Worm (Caenorhabditis elegans) whole organism, L3 larva: ENCODE data around the gene col-13.
A peak's percentile ranks its signal among the peaks of the same experiment; 100 is the strongest.

Experiments
- R02D3.7 ChIP-seq: fragments of 150-350 bp; optimal IDR thresholded peaks from 2 replicates; lab custom pipeline; 2014; ENCODE audit warnings: missing biosample characterization, missing genetic modification characterization
- ZK546.5 ChIP-seq: sonication (generic microtip); optimal IDR thresholded peaks from 2 replicates; lab custom pipeline; 2017; ENCODE audit warnings: missing biosample characterization, missing genetic modification characterization
- aly-2 ChIP-seq: fragments of 150-350 bp; optimal IDR thresholded peaks from 2 replicates; lab custom pipeline; 2014; ENCODE audit warnings: missing biosample characterization, missing genetic modification characterization
- ama-1 ChIP-seq: fragments of 150-350 bp; optimal IDR thresholded peaks from 2 replicates; lab custom pipeline; 2018
- ceh-16 ChIP-seq: sonication (generic microtip); optimal IDR thresholded peaks from 2 replicates; lab custom pipeline; 2017; ENCODE audit warnings: missing biosample characterization, missing genetic modification characterization
- ceh-28 ChIP-seq: fragments of 150-350 bp; optimal IDR thresholded peaks from 2 replicates; lab custom pipeline; 2014; ENCODE audit warnings: missing biosample characterization, missing genetic modification reagents, missing genetic modification characterization
- ceh-82 ChIP-seq: fragments of 150-350 bp; optimal IDR thresholded peaks from 2 replicates; lab custom pipeline; 2014; ENCODE audit warnings: missing biosample characterization, missing genetic modification characterization
- ceh-9 ChIP-seq: sonication (generic microtip); optimal IDR thresholded peaks from 2 replicates; lab custom pipeline; 2018; ENCODE audit warnings: missing biosample characterization, missing genetic modification characterization
- daf-12 ChIP-seq: fragments of 150-350 bp; optimal IDR thresholded peaks from 2 replicates; lab custom pipeline; 2014; ENCODE audit warnings: missing biosample characterization, missing genetic modification reagents, missing genetic modification characterization
- egl-27 ChIP-seq: sonication (generic microtip); optimal IDR thresholded peaks from 4 replicates; lab custom pipeline; 2017; ENCODE audit warnings: missing biosample characterization, missing genetic modification reagents, missing genetic modification characterization
- egl-5 ChIP-seq: fragments of 150-350 bp; optimal IDR thresholded peaks from 2 replicates; lab custom pipeline; 2017; ENCODE audit warnings: missing biosample characterization, missing genetic modification reagents, missing genetic modification characterization, inconsistent platforms
- elt-1 ChIP-seq: fragments of 150-350 bp; optimal IDR thresholded peaks from 2 replicates; lab custom pipeline; 2014; ENCODE audit warnings: missing biosample characterization, missing genetic modification characterization
- elt-2 ChIP-seq: sonication (generic microtip); optimal IDR thresholded peaks from 2 replicates; lab custom pipeline; 2016; ENCODE audit warnings: missing genetic modification reagents, mild to moderate bottlenecking, missing genetic modification characterization, missing compliant biosample characterization
- elt-3 ChIP-seq, 3 experiments: fragments of 150-350 bp in 1 of 3; sonication (generic microtip) in 2 of 3; optimal IDR thresholded peaks; 2 replicates in 2 of 3; 4 replicates in 1 of 3; lab custom pipeline; 2014 to 2017; ENCODE audit warnings: missing biosample characterization in 3 of 3, missing genetic modification characterization in 3 of 3
- eor-1 ChIP-seq, 2 experiments: fragments of 150-350 bp; optimal IDR thresholded peaks; 2 replicates each; lab custom pipeline; 2014 to 2018; ENCODE audit warnings: missing biosample characterization in 2 of 2, missing genetic modification characterization in 2 of 2
- fkh-10 ChIP-seq: sonication (generic microtip); optimal IDR thresholded peaks from 2 replicates; lab custom pipeline; 2017; ENCODE audit warnings: missing biosample characterization, missing genetic modification reagents, missing genetic modification characterization
- fkh-2 ChIP-seq: fragments of 150-350 bp; optimal IDR thresholded peaks from 2 replicates; lab custom pipeline; 2014; ENCODE audit warnings: missing biosample characterization, missing genetic modification reagents, missing genetic modification characterization
- fos-1 ChIP-seq: fragments of 150-350 bp; optimal IDR thresholded peaks from 2 replicates; lab custom pipeline; 2014; ENCODE audit warnings: missing biosample characterization, missing genetic modification characterization
- hmg-11 ChIP-seq: sonication (generic microtip); optimal IDR thresholded peaks from 2 replicates; lab custom pipeline; 2016; ENCODE audit warnings: missing genetic modification characterization, missing compliant biosample characterization
- jun-1 ChIP-seq: fragments of 150-350 bp; optimal IDR thresholded peaks from 2 replicates; lab custom pipeline; 2014; ENCODE audit warnings: missing biosample characterization, missing genetic modification reagents, missing genetic modification characterization
- lin-15B ChIP-seq: fragments of 150-350 bp; optimal IDR thresholded peaks from 2 replicates; lab custom pipeline; 2014; ENCODE audit warnings: missing biosample characterization, missing genetic modification characterization
- lin-39 ChIP-seq: fragments of 150-350 bp; optimal IDR thresholded peaks from 2 replicates; lab custom pipeline; 2018; ENCODE audit warnings: missing biosample characterization, missing genetic modification reagents, missing genetic modification characterization
- lsy-12 ChIP-seq: sonication (generic microtip); optimal IDR thresholded peaks from 2 replicates; lab custom pipeline; 2016; ENCODE audit warnings: mild to moderate bottlenecking, missing genetic modification characterization, missing compliant biosample characterization
- mdl-1 ChIP-seq: fragments of 150-350 bp; optimal IDR thresholded peaks from 2 replicates; lab custom pipeline; 2014; ENCODE audit warnings: missing biosample characterization, missing genetic modification characterization
- mml-1 ChIP-seq: fragments of 150-350 bp; sonication (generic microtip); optimal IDR thresholded peaks from 3 replicates; lab custom pipeline; 2014; ENCODE audit warnings: missing biosample characterization, missing genetic modification characterization
- nfya-1 ChIP-seq: sonication (generic microtip); optimal IDR thresholded peaks from 2 replicates; lab custom pipeline; 2017; ENCODE audit warnings: missing genetic modification characterization, mild to moderate bottlenecking, missing compliant biosample characterization, antibody characterized with exemption, moderate library complexity; ENCODE audit not compliant: insufficient read depth
- nhr-11 ChIP-seq: fragments of 150-350 bp; optimal IDR thresholded peaks from 2 replicates; lab custom pipeline; 2014; ENCODE audit warnings: missing biosample characterization, missing genetic modification characterization
- nhr-12 ChIP-seq: fragments of 150-350 bp; optimal IDR thresholded peaks from 2 replicates; lab custom pipeline; 2014; ENCODE audit warnings: missing biosample characterization, missing genetic modification characterization
- nhr-23 ChIP-seq: fragments of 150-350 bp; optimal IDR thresholded peaks from 2 replicates; lab custom pipeline; 2014; ENCODE audit warnings: missing biosample characterization, missing genetic modification reagents, missing genetic modification characterization
- nhr-237 ChIP-seq: fragments of 150-350 bp; optimal IDR thresholded peaks from 2 replicates; lab custom pipeline; 2014; ENCODE audit warnings: missing biosample characterization, missing genetic modification characterization
- nhr-25 ChIP-seq: sonication (generic microtip); optimal IDR thresholded peaks from 2 replicates; lab custom pipeline; 2017; ENCODE audit warnings: missing biosample characterization, missing genetic modification characterization
- nhr-28 ChIP-seq: fragments of 150-350 bp; optimal IDR thresholded peaks from 2 replicates; lab custom pipeline; 2014; ENCODE audit warnings: missing biosample characterization, missing genetic modification characterization
- nhr-43 ChIP-seq: sonication (generic microtip); optimal IDR thresholded peaks from 2 replicates; lab custom pipeline; 2016; ENCODE audit warnings: mild to moderate bottlenecking, missing genetic modification characterization, missing compliant biosample characterization; ENCODE audit not compliant: poor library complexity, severe bottlenecking
- nhr-67 ChIP-seq: fragments of 150-350 bp; optimal IDR thresholded peaks from 2 replicates; lab custom pipeline; 2014; ENCODE audit warnings: missing biosample characterization, missing genetic modification characterization
- nhr-76 ChIP-seq: fragments of 150-350 bp; sonication (generic microtip); optimal IDR thresholded peaks from 5 replicates; lab custom pipeline; 2014; ENCODE audit warnings: missing biosample characterization, missing genetic modification characterization
- nhr-77 ChIP-seq: fragments of 150-350 bp; optimal IDR thresholded peaks from 2 replicates; lab custom pipeline; 2014; ENCODE audit warnings: missing biosample characterization, missing genetic modification characterization
- pha-4 ChIP-seq: fragments of 150-350 bp; optimal IDR thresholded peaks from 2 replicates; lab custom pipeline; 2014; ENCODE audit warnings: missing biosample characterization, missing genetic modification reagents, missing genetic modification characterization
- pqm-1 ChIP-seq: fragments of 150-350 bp; optimal IDR thresholded peaks from 2 replicates; lab custom pipeline; 2017; ENCODE audit warnings: missing biosample characterization, missing genetic modification characterization, inconsistent platforms
- sea-2 ChIP-seq: fragments of 150-350 bp; sonication (generic microtip); optimal IDR thresholded peaks from 4 replicates; lab custom pipeline; 2014; ENCODE audit warnings: missing biosample characterization, missing genetic modification reagents, missing genetic modification characterization
- skn-1 ChIP-seq: fragments of 150-350 bp; optimal IDR thresholded peaks from 2 replicates; lab custom pipeline; 2014; ENCODE audit warnings: missing biosample characterization, missing genetic modification characterization
- snpc-4 ChIP-seq: fragments of 150-350 bp; optimal IDR thresholded peaks from 2 replicates; lab custom pipeline; 2014; ENCODE audit warnings: missing biosample characterization, missing genetic modification characterization
- tbx-2 ChIP-seq: sonication (generic microtip); optimal IDR thresholded peaks from 2 replicates; lab custom pipeline; 2016; ENCODE audit warnings: mild to moderate bottlenecking, missing genetic modification characterization, missing compliant biosample characterization
- unc-39 ChIP-seq: sonication (generic microtip); optimal IDR thresholded peaks from 4 replicates; lab custom pipeline; 2017; ENCODE audit warnings: missing biosample characterization, missing genetic modification characterization
- unc-62 ChIP-seq: fragments of 150-350 bp; sonication (generic microtip); optimal IDR thresholded peaks from 4 replicates; lab custom pipeline; 2014; ENCODE audit warnings: missing biosample characterization, missing genetic modification reagents, missing genetic modification characterization
- zag-1 ChIP-seq: fragments of 150-350 bp; optimal IDR thresholded peaks from 2 replicates; lab custom pipeline; 2014; ENCODE audit warnings: missing biosample characterization, missing genetic modification characterization
- ztf-11 ChIP-seq: fragments of 150-350 bp; optimal IDR thresholded peaks from 2 replicates; lab custom pipeline; 2014; ENCODE audit warnings: missing biosample characterization, missing genetic modification characterization
- ztf-4 ChIP-seq: fragments of 150-350 bp; optimal IDR thresholded peaks from 2 replicates; lab custom pipeline; 2014; ENCODE audit warnings: missing biosample characterization, missing genetic modification characterization

The col-13 gene

ce11 chrV:10467104-10467503 is 45.4 kb upstream of the col-13 start:
- peak; percentile 20 for TF ChIP-seq nfya-1 (tag; lab: Kevin White, UChicago)
- no peak for TF ChIP-seq ceh-82 (tag; lab: Kevin White, UChicago)

ce11 chrV:10466607-10467092 is 44.9 kb upstream of the col-13 start:
- peak; percentile 58 for TF ChIP-seq zag-1 (tag; lab: Kevin White, UChicago)
- peak; percentile 95 for TF ChIP-seq nfya-1 (tag; lab: Kevin White, UChicago)
- TF ChIP-seq elt-1 (tag; lab: Kevin White, UChicago), result peak; percentile 50
- TF ChIP-seq mml-1 (tag; lab: Kevin White, UChicago), result peak; percentile 72
- TF ChIP-seq nhr-67 (tag; lab: Kevin White, UChicago), result no peak
- TF ChIP-seq snpc-4 (tag; lab: Kevin White, UChicago), result peak; percentile 70
- TF ChIP-seq fkh-2 (tag; lab: Kevin White, UChicago), result no peak
- peak; percentile 94 for TF ChIP-seq jun-1
- no peak for TF ChIP-seq eor-1 (tag; optimal IDR thresholded peaks at IDR 0.05; lab: Kevin White, UChicago)
- TF ChIP-seq nhr-43 (tag; lab: Kevin White, UChicago), result peak; percentile 93
- TF ChIP-seq ama-1 (lab: Kevin White, UChicago), result peak; percentile 82
- peak; percentile 96 for TF ChIP-seq nhr-23 (tag; lab: Kevin White, UChicago)
- TF ChIP-seq ztf-4, result peak; percentile 84
- TF ChIP-seq lin-15B (tag; lab: Kevin White, UChicago), result peak; percentile 73
- no peak for TF ChIP-seq ZK546.5 (tag; lab: Kevin White, UChicago)
- TF ChIP-seq ztf-11 (tag; lab: Kevin White, UChicago), result no peak
- TF ChIP-seq elt-2 (tag; lab: Kevin White, UChicago), result peak; percentile 85
- peak; percentile 85 for TF ChIP-seq egl-5 (tag; lab: Kevin White, UChicago)
- TF ChIP-seq pha-4, result peak; percentile 99
- peak; percentile 44 for TF ChIP-seq skn-1
- TF ChIP-seq lsy-12 (tag; lab: Kevin White, UChicago), result peak; percentile 91
- peak; percentile 92 for TF ChIP-seq nhr-11 (tag; lab: Kevin White, UChicago)
- TF ChIP-seq ceh-9 (tag; lab: Kevin White, UChicago), result no peak
- peak in 2 of 3 experiments; percentile 80 to 91 for TF ChIP-seq elt-3 (tag; optimal IDR thresholded peaks at IDR 0.05; lab: Kevin White, UChicago)
- no peak for TF ChIP-seq nhr-12 (tag; lab: Kevin White, UChicago)
- TF ChIP-seq tbx-2 (tag; lab: Kevin White, UChicago), result peak; percentile 81
- TF ChIP-seq sea-2 (GFP tag; lab: Kevin White, UChicago), result no peak
- TF ChIP-seq nhr-76 (tag; lab: Kevin White, UChicago), result peak; percentile 65
- peak; percentile 53 for TF ChIP-seq ceh-82 (tag; lab: Kevin White, UChicago)
- peak; percentile 78 for TF ChIP-seq R02D3.7 (tag; lab: Kevin White, UChicago)
- peak; percentile 89 for TF ChIP-seq fkh-10
- no peak for TF ChIP-seq aly-2 (tag; lab: Kevin White, UChicago)
- TF ChIP-seq pqm-1 (tag; lab: Kevin White, UChicago), result peak; percentile 96
- TF ChIP-seq daf-12 (tag; lab: Kevin White, UChicago), result peak; percentile 22
- TF ChIP-seq nhr-237 (tag; lab: Kevin White, UChicago), result no peak
- TF ChIP-seq ceh-16, result peak; percentile 28
- TF ChIP-seq fos-1 (tag; lab: Kevin White, UChicago), result peak; percentile 79
- peak; percentile 87 for TF ChIP-seq hmg-11
- peak; percentile 98 for TF ChIP-seq mdl-1 (tag; lab: Kevin White, UChicago)
- TF ChIP-seq nhr-28, result no peak
- peak; percentile 86 for TF ChIP-seq unc-62
- peak; percentile 87 for TF ChIP-seq ceh-28 (tag; lab: Kevin White, UChicago)
- peak; percentile 84 for TF ChIP-seq egl-27 (tag; lab: Kevin White, UChicago)
- TF ChIP-seq lin-39 (tag; lab: Kevin White, UChicago), result peak; percentile 94
- TF ChIP-seq nhr-77, result no peak
- peak; percentile 99 for TF ChIP-seq nhr-25
- TF ChIP-seq unc-39 (tag; lab: Kevin White, UChicago), result no peak
- TF ChIP-seq, all 47 proteins: peak for 34
